Worm (Caenorhabditis elegans) whole organism, L2 larva: ENCODE results near the gene ZC373.5.

Experiments
- C34F6.9 ChIP-seq: fragments of 150-350 bp; optimal IDR thresholded peaks from 2 replicates; lab custom pipeline; 2014; ENCODE audit warnings: missing biosample characterization, missing genetic modification characterization
- F13H6.1 ChIP-seq: sonication (generic microtip); optimal IDR thresholded peaks from 2 replicates; lab custom pipeline; 2016; ENCODE audit warnings: missing genetic modification characterization, missing compliant biosample characterization
- R02D3.7 ChIP-seq: fragments of 150-350 bp; optimal IDR thresholded peaks from 2 replicates; lab custom pipeline; 2014; ENCODE audit warnings: missing biosample characterization, missing genetic modification characterization
- Y55F3AM.14 ChIP-seq: fragments of 200-800 bp; sonication (Bioruptor generic); optimal IDR thresholded peaks from 2 replicates; lab custom pipeline; 2018; ENCODE audit warnings: mild to moderate bottlenecking, missing genetic modification characterization, missing compliant biosample characterization
- ZK546.5 ChIP-seq: sonication (generic microtip); optimal IDR thresholded peaks from 2 replicates; lab custom pipeline; 2017; ENCODE audit warnings: missing biosample characterization, missing genetic modification characterization
- alr-1 ChIP-seq: fragments of 150-350 bp; optimal IDR thresholded peaks from 2 replicates; lab custom pipeline; 2014; ENCODE audit warnings: missing biosample characterization, missing genetic modification characterization
- aly-2 ChIP-seq: fragments of 150-350 bp; optimal IDR thresholded peaks from 2 replicates; lab custom pipeline; 2014; ENCODE audit warnings: missing biosample characterization, missing genetic modification characterization
- ama-1 ChIP-seq: fragments of 150-350 bp; optimal IDR thresholded peaks from 2 replicates; lab custom pipeline; 2018; ENCODE audit warnings: inconsistent platforms
- blmp-1 ChIP-seq: sonication (generic microtip); optimal IDR thresholded peaks from 2 replicates; lab custom pipeline; 2017; ENCODE audit warnings: missing genetic modification characterization, mild to moderate bottlenecking, missing compliant biosample characterization, antibody characterized with exemption, moderate library complexity; ENCODE audit not compliant: insufficient read depth
- ceh-16 ChIP-seq: fragments of 150-350 bp; optimal IDR thresholded peaks from 2 replicates; lab custom pipeline; 2014; ENCODE audit warnings: missing biosample characterization, missing genetic modification characterization
- crh-2 ChIP-seq: sonication (generic microtip); optimal IDR thresholded peaks from 2 replicates; lab custom pipeline; 2017; ENCODE audit warnings: missing biosample characterization, missing genetic modification characterization
- dmd-4 ChIP-seq: sonication (generic microtip); optimal IDR thresholded peaks from 2 replicates; lab custom pipeline; 2017; ENCODE audit warnings: missing biosample characterization, missing genetic modification characterization
- egl-27 ChIP-seq: sonication (generic microtip); optimal IDR thresholded peaks from 3 replicates; lab custom pipeline; 2017; ENCODE audit warnings: missing biosample characterization, missing genetic modification reagents, missing genetic modification characterization
- elt-1 ChIP-seq: fragments of 150-350 bp; optimal IDR thresholded peaks from 2 replicates; lab custom pipeline; 2014; ENCODE audit warnings: missing biosample characterization, missing genetic modification characterization
- elt-3 ChIP-seq: sonication (generic microtip); optimal IDR thresholded peaks from 2 replicates; lab custom pipeline; 2017; ENCODE audit warnings: missing biosample characterization, missing genetic modification characterization
- fos-1 ChIP-seq: fragments of 150-350 bp; optimal IDR thresholded peaks from 2 replicates; lab custom pipeline; 2014; ENCODE audit warnings: missing biosample characterization, missing genetic modification characterization
- gmeb-1 ChIP-seq: fragments of 150-350 bp; optimal IDR thresholded peaks from 2 replicates; lab custom pipeline; 2014; ENCODE audit warnings: missing biosample characterization, missing genetic modification characterization
- lin-11 ChIP-seq: fragments of 150-350 bp; sonication (generic microtip); optimal IDR thresholded peaks from 2 replicates; lab custom pipeline; 2014; ENCODE audit warnings: missing biosample characterization, missing genetic modification characterization, inconsistent platforms, mixed read lengths
- lin-13 ChIP-seq: fragments of 150-350 bp; optimal IDR thresholded peaks from 2 replicates; lab custom pipeline; 2014; ENCODE audit warnings: missing biosample characterization, missing genetic modification reagents, missing genetic modification characterization
- lin-39 ChIP-seq: fragments of 150-350 bp; optimal IDR thresholded peaks from 2 replicates; lab custom pipeline; 2014; ENCODE audit warnings: missing biosample characterization, missing genetic modification reagents, missing genetic modification characterization
- lsy-2 ChIP-seq, 2 experiments: fragments of 150-350 bp in 1 of 2; sonication (generic microtip) in 1 of 2; optimal IDR thresholded peaks; 2 replicates each; lab custom pipeline; 2014 to 2017; ENCODE audit warnings: missing biosample characterization in 2 of 2, missing genetic modification characterization in 2 of 2
- mab-5 ChIP-seq: fragments of 150-350 bp; optimal IDR thresholded peaks from 2 replicates; lab custom pipeline; 2014; ENCODE audit warnings: missing biosample characterization, missing genetic modification characterization
- mbf-1 ChIP-seq: sonication (generic microtip); optimal IDR thresholded peaks from 2 replicates; lab custom pipeline; 2017; ENCODE audit warnings: missing biosample characterization, missing genetic modification characterization
- mdl-1 ChIP-seq, 2 experiments: fragments of 150-350 bp in 1 of 2; sonication (generic microtip) in 1 of 2; optimal IDR thresholded peaks; 2 replicates each; lab custom pipeline; 2017; ENCODE audit warnings: missing biosample characterization in 2 of 2, missing genetic modification characterization in 2 of 2
- nhr-10 ChIP-seq: sonication (generic microtip); optimal IDR thresholded peaks from 2 replicates; lab custom pipeline; 2017; ENCODE audit warnings: missing biosample characterization, missing genetic modification characterization
- nhr-12 ChIP-seq: fragments of 150-350 bp; optimal IDR thresholded peaks from 2 replicates; lab custom pipeline; 2014; ENCODE audit warnings: missing biosample characterization, missing genetic modification characterization
- nhr-129 ChIP-seq: fragments of 150-350 bp; optimal IDR thresholded peaks from 2 replicates; lab custom pipeline; 2014; ENCODE audit warnings: missing biosample characterization, missing genetic modification characterization
- nhr-21 ChIP-seq: fragments of 150-350 bp; optimal IDR thresholded peaks from 2 replicates; lab custom pipeline; 2014; ENCODE audit warnings: missing biosample characterization, missing genetic modification characterization
- nhr-23 ChIP-seq: fragments of 150-350 bp; optimal IDR thresholded peaks from 2 replicates; lab custom pipeline; 2014; ENCODE audit warnings: missing biosample characterization, missing genetic modification reagents, missing genetic modification characterization
- nhr-237 ChIP-seq: fragments of 150-350 bp; optimal IDR thresholded peaks from 2 replicates; lab custom pipeline; 2014; ENCODE audit warnings: missing biosample characterization, missing genetic modification characterization
- nhr-25 ChIP-seq: fragments of 150-350 bp; sonication (generic microtip); optimal IDR thresholded peaks from 3 replicates; lab custom pipeline; 2014; ENCODE audit warnings: missing biosample characterization, missing genetic modification characterization
- nhr-6 ChIP-seq: fragments of 150-350 bp; optimal IDR thresholded peaks from 2 replicates; lab custom pipeline; 2014; ENCODE audit warnings: missing biosample characterization, missing genetic modification characterization
- nhr-77 ChIP-seq: fragments of 150-350 bp; optimal IDR thresholded peaks from 2 replicates; lab custom pipeline; 2014; ENCODE audit warnings: missing biosample characterization, missing genetic modification characterization
- peb-1 ChIP-seq: fragments of 150-350 bp; optimal IDR thresholded peaks from 2 replicates; lab custom pipeline; 2014; ENCODE audit warnings: missing biosample characterization, missing genetic modification characterization
- sma-3 ChIP-seq: sonication (generic microtip); optimal IDR thresholded peaks from 2 replicates; lab custom pipeline; 2016; ENCODE audit warnings: missing genetic modification reagents, missing genetic modification characterization, missing compliant biosample characterization
- snpc-4 ChIP-seq: fragments of 150-350 bp; optimal IDR thresholded peaks from 2 replicates; lab custom pipeline; 2014; ENCODE audit warnings: missing biosample characterization, missing genetic modification characterization
- unc-39 ChIP-seq: fragments of 150-350 bp; optimal IDR thresholded peaks from 2 replicates; lab custom pipeline; 2014; ENCODE audit warnings: missing biosample characterization, missing genetic modification characterization
- unc-55 ChIP-seq: fragments of 150-350 bp; sonication (generic microtip); optimal IDR thresholded peaks from 3 replicates; lab custom pipeline; 2014; ENCODE audit warnings: missing biosample characterization, missing genetic modification reagents, missing genetic modification characterization
- unc-62 ChIP-seq: fragments of 150-350 bp; optimal IDR thresholded peaks from 2 replicates; lab custom pipeline; 2014; ENCODE audit warnings: missing biosample characterization, missing genetic modification reagents, missing genetic modification characterization
- ztf-1 ChIP-seq: fragments of 200-800 bp; sonication (Bioruptor generic); conservative IDR thresholded peaks from 2 replicates; pipeline ENCODE4 v1.3.6; 2022; ENCODE audit warnings: missing genetic modification characterization, missing compliant biosample characterization
- ztf-4 ChIP-seq: fragments of 150-350 bp; optimal IDR thresholded peaks from 2 replicates; lab custom pipeline; 2014; ENCODE audit warnings: missing biosample characterization, missing genetic modification characterization

ZC373.5 gene

ce11 chrX:10074233-10074632 is at the start of gene ZC373.5:
TSS of gene ZC373.5 (minus strand) at chrX:10074391.
- TF ChIP-seq nhr-237 (tag; lab: Kevin White, UChicago) = no peak
- no peak for TF ChIP-seq alr-1 (tag; lab: Kevin White, UChicago)
- no peak for TF ChIP-seq peb-1 (tag; lab: Kevin White, UChicago)
- TF ChIP-seq lin-11 (tag; lab: Kevin White, UChicago) = no peak
- TF ChIP-seq sma-3 (GFP tag; lab: Kevin White, UChicago) = no peak
- no peak for TF ChIP-seq lin-39 (tag; lab: Kevin White, UChicago)
- TF ChIP-seq nhr-25 (tag; lab: Kevin White, UChicago) = no peak
- TF ChIP-seq nhr-6 (tag; lab: Kevin White, UChicago) = no peak
- peak in 1 of 2 experiments; percentile 1 for TF ChIP-seq lsy-2 (tag; optimal IDR thresholded peaks at IDR 0.05; lab: Kevin White, UChicago)
- TF ChIP-seq nhr-23 (tag; lab: Kevin White, UChicago) = no peak
- no peak for TF ChIP-seq ztf-4 (tag; lab: Kevin White, UChicago)
- TF ChIP-seq ama-1 (lab: Kevin White, UChicago) = no peak
- no peak for TF ChIP-seq elt-3
- TF ChIP-seq ztf-1 (GFP tag; lab: Robert Waterston, UW) = no peak
- no peak for TF ChIP-seq R02D3.7 (tag; lab: Kevin White, UChicago)
- TF ChIP-seq Y55F3AM.14 (GFP tag; lab: Kevin White, UChicago) = no peak
- no peak for TF ChIP-seq nhr-77
- no peak for TF ChIP-seq unc-55 (GFP tag; lab: Kevin White, UChicago)
- peak; percentile 38 for TF ChIP-seq crh-2
- no peak for TF ChIP-seq egl-27 (tag; lab: Kevin White, UChicago)
- TF ChIP-seq C34F6.9 (tag; lab: Kevin White, UChicago) = peak; percentile 6
- no peak for TF ChIP-seq elt-1
- TF ChIP-seq ZK546.5 (tag; lab: Kevin White, UChicago) = no peak
- peak; percentile 36 for TF ChIP-seq nhr-129 (tag; lab: Kevin White, UChicago)
- no peak for TF ChIP-seq mdl-1 (tag; optimal IDR thresholded peaks at IDR 0.05; lab: Kevin White, UChicago)
- no peak for TF ChIP-seq nhr-12 (tag; lab: Kevin White, UChicago)
- TF ChIP-seq snpc-4 = no peak
- no peak for TF ChIP-seq aly-2 (tag; lab: Kevin White, UChicago)
- TF ChIP-seq nhr-10 (tag; lab: Kevin White, UChicago) = no peak
- no peak for TF ChIP-seq lin-13
- TF ChIP-seq nhr-21 = no peak
- no peak for TF ChIP-seq mab-5 (tag; lab: Kevin White, UChicago)
- no peak for TF ChIP-seq F13H6.1
- no peak for TF ChIP-seq unc-62 (GFP tag; lab: Kevin White, UChicago)
- no peak for TF ChIP-seq dmd-4 (tag; lab: Kevin White, UChicago)
- TF ChIP-seq ceh-16 (tag; lab: Kevin White, UChicago) = no peak
- TF ChIP-seq gmeb-1 (tag; lab: Kevin White, UChicago) = peak; percentile 21
- TF ChIP-seq blmp-1 (tag; lab: Kevin White, UChicago) = no peak
- peak; percentile 70 for TF ChIP-seq fos-1 (tag; lab: Kevin White, UChicago)
- no peak for TF ChIP-seq unc-39 (tag; lab: Kevin White, UChicago)
- TF ChIP-seq, all 48 proteins: peak for 6

- no peak for TF ChIP-seq elt-3
- TF ChIP-seq Y55F3AM.14 (GFP tag; lab: Kevin White, UChicago) = no peak
- TF ChIP-seq ztf-1 (GFP tag; lab: Robert Waterston, UW) = no peak
- TF ChIP-seq unc-55 (GFP tag; lab: Kevin White, UChicago) = no peak
- TF ChIP-seq fos-1 (tag; lab: Kevin White, UChicago) = no peak
- TF ChIP-seq mbf-1 = no peak
- TF ChIP-seq gmeb-1 (tag; lab: Kevin White, UChicago) = no peak
- TF ChIP-seq mdl-1 (tag; optimal IDR thresholded peaks at IDR 0.05; lab: Kevin White, UChicago) = no peak
- TF ChIP-seq nhr-23 (tag; lab: Kevin White, UChicago) = no peak
- no peak for TF ChIP-seq egl-27 (tag; lab: Kevin White, UChicago)
- no peak for TF ChIP-seq nhr-77
- TF ChIP-seq crh-2 = no peak
- no peak for TF ChIP-seq lin-13
- TF ChIP-seq alr-1 (tag; lab: Kevin White, UChicago) = no peak
- TF ChIP-seq ceh-16 (tag; lab: Kevin White, UChicago) = no peak
- no peak for TF ChIP-seq ztf-4 (tag; lab: Kevin White, UChicago)
- TF ChIP-seq unc-62 (GFP tag; lab: Kevin White, UChicago) = no peak
- no peak for TF ChIP-seq lin-39 (tag; lab: Kevin White, UChicago)
Measured at ce11 chrX:10123015-10123414, 48.8 kb upstream of the ZC373.5 start.
